Fruit fly (Drosophila melanogaster) whole organism, embryonic: ENCODE data around the gene CG33932.

Source experiments
- Aef1 ChIP-seq: fragments of 200-800 bp; sonication (Bioruptor generic); IDR thresholded peaks from 3 replicates; pipeline ENCODE4 v1.3.6; 2022; ENCODE audit warnings: missing biosample characterization, missing genetic modification characterization
- CG10267 ChIP-seq: fragments of 200-800 bp; sonication (Bioruptor generic); optimal IDR thresholded peaks from 2 replicates; lab custom pipeline; 2018; ENCODE audit warnings: missing biosample characterization, mild to moderate bottlenecking, missing genetic modification characterization, moderate library complexity
- CG15601 ChIP-seq: fragments of 200-800 bp; sonication (Bioruptor generic); optimal IDR thresholded peaks from 3 replicates; lab custom pipeline; 2019; ENCODE audit warnings: missing biosample characterization, mild to moderate bottlenecking, missing genetic modification characterization, moderate library complexity
- CG17186 ChIP-seq: fragments of 200-800 bp; sonication (Bioruptor generic); optimal IDR thresholded peaks from 3 replicates; lab custom pipeline; 2017; ENCODE audit warnings: missing biosample characterization, missing genetic modification reagents, missing genetic modification characterization
- CG17385 ChIP-seq: fragments of 200-800 bp; sonication (Bioruptor generic); optimal IDR thresholded peaks from 3 replicates; lab custom pipeline; 2018; ENCODE audit warnings: missing biosample characterization, mild to moderate bottlenecking, missing genetic modification characterization
- CG17802 ChIP-seq: fragments of 200-800 bp; sonication (Bioruptor generic); optimal IDR thresholded peaks from 2 replicates; lab custom pipeline; 2018; ENCODE audit warnings: missing biosample characterization, mild to moderate bottlenecking, missing genetic modification characterization, moderate library complexity
- CG1832 ChIP-seq: fragments of 200-800 bp; sonication (Bioruptor generic); optimal IDR thresholded peaks from 2 replicates; lab custom pipeline; 2017; ENCODE audit warnings: missing biosample characterization, mild to moderate bottlenecking, missing genetic modification characterization, inconsistent platforms
- CG32532 ChIP-seq: fragments of 200-800 bp; sonication (Bioruptor generic); IDR thresholded peaks from 2 replicates; pipeline ENCODE4 v1.3.6; 2022; ENCODE audit warnings: missing biosample characterization, missing genetic modification characterization
- CG33557 ChIP-seq: fragments of 200-800 bp; sonication (Bioruptor generic); optimal IDR thresholded peaks from 2 replicates; lab custom pipeline; 2019; ENCODE audit warnings: missing biosample characterization, mild to moderate bottlenecking, missing genetic modification characterization, moderate library complexity
- CG34422 ChIP-seq: fragments of 200-800 bp; sonication (Bioruptor generic); IDR thresholded peaks from 3 replicates; pipeline ENCODE4 v1.3.6; 2022; ENCODE audit warnings: missing biosample characterization, missing genetic modification characterization
- CG3726 ChIP-seq: fragments of 200-800 bp; sonication (Bioruptor generic); IDR thresholded peaks from 3 replicates; pipeline ENCODE4, ENCODE4 v1.3.6; 2022; ENCODE audit warnings: missing biosample characterization, missing genetic modification characterization
- CG3838 ChIP-seq: fragments of 200-800 bp; sonication (Bioruptor generic); optimal IDR thresholded peaks from 3 replicates; lab custom pipeline; 2016; ENCODE audit warnings: missing biosample characterization, missing genetic modification characterization
- CG4854 ChIP-seq: fragments of 200-800 bp; sonication (Bioruptor generic); optimal IDR thresholded peaks from 2 replicates; lab custom pipeline; 2016; ENCODE audit warnings: missing biosample characterization, missing genetic modification characterization, inconsistent platforms
- CG6689 ChIP-seq: fragments of 200-800 bp; sonication (Bioruptor generic); IDR thresholded peaks from 2 replicates; pipeline ENCODE4 v1.3.6; 2022; ENCODE audit warnings: missing biosample characterization, missing genetic modification characterization
- CG6854 ChIP-seq: fragments of 200-800 bp; sonication (Bioruptor generic); optimal IDR thresholded peaks from 3 replicates; lab custom pipeline; 2017; ENCODE audit warnings: missing biosample characterization, mild to moderate bottlenecking, missing genetic modification characterization
- CG8478 ChIP-seq: fragments of >200 bp; optimal IDR thresholded peaks from 2 replicates; lab custom pipeline; 2018
- CG9215 ChIP-seq: fragments of 200-800 bp; sonication (Bioruptor generic); IDR thresholded peaks from 2 replicates; pipeline ENCODE4 v1.3.6; 2022; ENCODE audit warnings: missing biosample characterization, missing genetic modification characterization
- CG9609 ChIP-seq: fragments of 200-800 bp; sonication (Bioruptor generic); optimal IDR thresholded peaks from 3 replicates; lab custom pipeline; 2016; ENCODE audit warnings: missing biosample characterization, missing genetic modification characterization
- CG9876 ChIP-seq: fragments of 200-800 bp; sonication (Bioruptor generic); optimal IDR thresholded peaks from 2 replicates; lab custom pipeline; 2016; ENCODE audit warnings: missing biosample characterization, missing genetic modification characterization
- Camta ChIP-seq: fragments of 200-800 bp; sonication (Bioruptor generic); optimal IDR thresholded peaks from 2 replicates; lab custom pipeline; 2016; ENCODE audit warnings: missing biosample characterization, missing genetic modification characterization
- D19A ChIP-seq: fragments of 200-800 bp; optimal IDR thresholded peaks from 3 replicates; lab custom pipeline; 2019; ENCODE audit warnings: missing biosample characterization, mild to moderate bottlenecking, missing genetic modification characterization, moderate library complexity
- D19B ChIP-seq: fragments of 200-800 bp; sonication (Bioruptor generic); optimal IDR thresholded peaks from 2 replicates; lab custom pipeline; 2017; ENCODE audit warnings: missing biosample characterization, mild to moderate bottlenecking, missing genetic modification characterization
- Dip2 ChIP-seq: fragments of 200-800 bp; sonication (Bioruptor generic); IDR thresholded peaks from 2 replicates; pipeline ENCODE4 v1.3.6; 2022; ENCODE audit warnings: missing biosample characterization, missing genetic modification characterization
- Doc2 ChIP-seq: fragments of 200-800 bp; sonication (Bioruptor generic); IDR thresholded peaks from 2 replicates; pipeline ENCODE4 v1.3.6; 2022; ENCODE audit warnings: missing biosample characterization, missing genetic modification characterization
- Doc3 ChIP-seq: fragments of 200-800 bp; sonication (Bioruptor generic); IDR thresholded peaks from 3 replicates; pipeline ENCODE4 v1.3.6; 2022; ENCODE audit warnings: missing biosample characterization, missing genetic modification characterization; ENCODE audit not compliant: partially characterized antibody
- Hr39 ChIP-seq: fragments of >200 bp; optimal IDR thresholded peaks from 2 replicates; lab custom pipeline; 2017
- Lim3 ChIP-seq: fragments of 200-800 bp; sonication (Bioruptor generic); IDR thresholded peaks from 2 replicates; pipeline ENCODE4 v1.3.6; 2022; ENCODE audit warnings: missing biosample characterization, missing genetic modification characterization
- Mes4 ChIP-seq: fragments of 200-800 bp; sonication (Bioruptor generic); optimal IDR thresholded peaks from 2 replicates; lab custom pipeline; 2016; ENCODE audit warnings: missing biosample characterization, missing genetic modification characterization
- Nf-YC ChIP-seq: fragments of 200-800 bp; optimal IDR thresholded peaks from 3 replicates; lab custom pipeline; 2019; ENCODE audit warnings: missing biosample characterization, mild to moderate bottlenecking, missing genetic modification characterization, moderate library complexity
- Opbp ChIP-seq: fragments of 200-800 bp; sonication (Bioruptor generic); IDR thresholded peaks from 3 replicates; pipeline ENCODE4 v1.3.6; 2022; ENCODE audit warnings: missing biosample characterization, missing genetic modification characterization; ENCODE audit not compliant: partially characterized antibody
- Sin3A ChIP-seq: fragments of >200 bp; optimal IDR thresholded peaks from 2 replicates; lab custom pipeline; 2018
- bab2 ChIP-seq: fragments of 200-800 bp; sonication (Bioruptor generic); optimal IDR thresholded peaks from 2 replicates; lab custom pipeline; 2016; ENCODE audit warnings: missing biosample characterization, missing genetic modification characterization
- bsh ChIP-seq, 2 experiments: fragments of 200-800 bp; sonication (Bioruptor generic); optimal IDR thresholded peaks; 2 replicates each; lab custom pipeline; 2017 to 2018; ENCODE audit warnings: mild to moderate bottlenecking in 2 of 2, missing biosample characterization in 2 of 2, missing genetic modification characterization in 2 of 2, moderate library complexity in 1 of 2
- chn ChIP-seq: fragments of 200-800 bp; sonication (Bioruptor generic); optimal IDR thresholded peaks from 2 replicates; lab custom pipeline; 2016; ENCODE audit warnings: missing biosample characterization, missing genetic modification characterization
- dmrt99B ChIP-seq: fragments of 200-800 bp; sonication (Bioruptor generic); optimal IDR thresholded peaks from 2 replicates; lab custom pipeline; 2018; ENCODE audit warnings: missing biosample characterization, mild to moderate bottlenecking, missing genetic modification characterization, moderate library complexity
- fd96Cb ChIP-seq: fragments of 200-800 bp; sonication (Bioruptor generic); optimal IDR thresholded peaks from 2 replicates; lab custom pipeline; 2018; ENCODE audit warnings: missing biosample characterization, mild to moderate bottlenecking, missing genetic modification characterization, moderate library complexity
- gt ChIP-seq: fragments of 200-800 bp; sonication (Bioruptor generic); IDR thresholded peaks from 2 replicates; pipeline ENCODE4 v1.3.6; 2022; ENCODE audit warnings: missing biosample characterization, missing genetic modification characterization
- ham ChIP-seq: fragments of 200-800 bp; sonication (Bioruptor generic); IDR thresholded peaks from 2 replicates; pipeline ENCODE4 v1.3.6; 2022; ENCODE audit warnings: missing biosample characterization, missing genetic modification characterization
- hb ChIP-seq: fragments of 200-800 bp; sonication (Bioruptor generic); IDR thresholded peaks from 3 replicates; pipeline ENCODE4 v1.3.6; 2022; ENCODE audit warnings: missing biosample characterization, missing genetic modification characterization; ENCODE audit not compliant: partially characterized antibody
- luna ChIP-seq: fragments of 200-800 bp; sonication (Bioruptor generic); optimal IDR thresholded peaks from 2 replicates; lab custom pipeline; 2016; ENCODE audit warnings: missing biosample characterization, missing genetic modification characterization
- nmo ChIP-seq: fragments of 200-800 bp; sonication (Bioruptor generic); optimal IDR thresholded peaks from 2 replicates; lab custom pipeline; 2018; ENCODE audit warnings: missing biosample characterization, mild to moderate bottlenecking, missing genetic modification characterization, moderate library complexity
- otp ChIP-seq: fragments of 200-800 bp; sonication (Bioruptor generic); IDR thresholded peaks from 3 replicates; pipeline ENCODE4, ENCODE4 v1.3.6; 2022; ENCODE audit warnings: missing biosample characterization, missing genetic modification characterization
- pzg ChIP-seq: fragments of 200-800 bp; sonication (Bioruptor generic); optimal IDR thresholded peaks from 3 replicates; lab custom pipeline; 2018; ENCODE audit warnings: missing biosample characterization, mild to moderate bottlenecking, missing genetic modification characterization, moderate library complexity
- schlank ChIP-seq: fragments of 200-800 bp; sonication (Bioruptor generic); optimal IDR thresholded peaks from 2 replicates; lab custom pipeline; 2018; ENCODE audit warnings: missing biosample characterization, mild to moderate bottlenecking, missing genetic modification characterization
- so ChIP-seq: fragments of 200-800 bp; sonication (Bioruptor generic); IDR thresholded peaks from 3 replicates; pipeline ENCODE4 v1.3.6; 2022; ENCODE audit warnings: missing biosample characterization, missing genetic modification characterization
- stc ChIP-seq: fragments of 200-800 bp; sonication (Bioruptor generic); IDR thresholded peaks from 2 replicates; pipeline ENCODE4 v1.3.6; 2022; ENCODE audit warnings: missing biosample characterization, missing genetic modification characterization
- tio ChIP-seq: fragments of 200-800 bp; sonication (Bioruptor generic); optimal IDR thresholded peaks from 2 replicates; lab custom pipeline; 2017; ENCODE audit warnings: missing biosample characterization, missing genetic modification characterization, inconsistent platforms
- ttk ChIP-seq: fragments of 200-800 bp; sonication (Bioruptor generic); IDR thresholded peaks from 2 replicates; pipeline ENCODE4 v2.1.2; 2022; ENCODE audit warnings: missing biosample characterization, missing genetic modification characterization
- unpg ChIP-seq: fragments of 200-800 bp; sonication (Bioruptor generic); optimal IDR thresholded peaks from 3 replicates; lab custom pipeline; 2018; ENCODE audit warnings: missing biosample characterization, mild to moderate bottlenecking, missing genetic modification characterization, moderate library complexity
- vfl ChIP-seq: fragments of 200-800 bp; sonication (Bioruptor generic); optimal IDR thresholded peaks from 2 replicates; lab custom pipeline; 2016; ENCODE audit warnings: missing biosample characterization, missing genetic modification characterization
- zen2 ChIP-seq: fragments of 200-800 bp; sonication (Bioruptor generic); IDR thresholded peaks from 3 replicates; pipeline ENCODE4 v1.3.6; 2022; ENCODE audit warnings: missing biosample characterization, missing genetic modification characterization; ENCODE audit not compliant: partially characterized antibody
- zf30C ChIP-seq: fragments of 200-800 bp; sonication (Bioruptor generic); optimal IDR thresholded peaks from 3 replicates; lab custom pipeline; 2018; ENCODE audit warnings: missing biosample characterization, mild to moderate bottlenecking, missing genetic modification characterization

CG33932 gene

DNA sequence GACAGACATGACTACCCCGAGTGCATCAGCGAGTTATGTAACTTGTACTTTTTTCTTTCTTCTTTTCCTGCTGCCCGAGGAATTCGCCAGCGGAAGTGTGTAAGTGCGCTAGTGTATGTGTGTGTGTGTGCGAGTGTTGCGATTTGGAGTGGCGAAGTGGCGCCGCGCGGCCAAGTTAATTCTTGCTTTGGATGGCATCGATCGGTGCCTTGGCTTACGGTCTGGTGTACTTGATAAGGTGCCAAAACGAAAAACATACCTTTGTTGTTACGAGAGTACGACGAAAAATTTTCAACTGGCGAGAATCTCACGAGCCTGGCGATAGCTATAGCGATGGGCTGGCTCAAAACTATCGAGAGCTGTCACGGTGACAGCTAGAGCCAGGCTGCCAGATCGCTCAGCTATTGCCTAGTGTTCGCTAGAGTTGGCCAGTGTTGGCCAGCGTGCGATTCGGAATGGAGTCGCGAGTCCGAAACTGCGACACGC is at the start of gene CG33932, which contains the start of the genes CG18809, COX6B and Rpp20 (continued):
- TF ChIP-seq tio (no peak), CG34422 (GFP tag; lab: Robert Waterston, UW) (peak; percentile 80), Opbp (GFP tag; lab: Robert Waterston, UW) (peak; percentile 98), Dip2 (GFP tag; lab: Robert Waterston, UW) (no peak), CG32532 (GFP tag; lab: Robert Waterston, UW) (peak; percentile 73), CG9215 (GFP tag; lab: Robert Waterston, UW) (0 out of 2 replicates have a peak, but pooled peaks have one; percentile 26), so (no peak), vfl (GFP tag; lab: Kevin White, UChicago) (peak; percentile 85), CG15601 (tag; lab: Kevin White, UChicago) (peak; percentile 57), gt (GFP tag; lab: Robert Waterston, UW) (no peak), CG10267 (peak; percentile 95), Hr39 (lab: Kevin White, UChicago) (no peak), schlank (tag; lab: Kevin White, UChicago) (peak; percentile 51), Lim3 (GFP tag; lab: Robert Waterston, UW) (no peak), CG4854 (GFP tag; lab: Kevin White, UChicago) (no peak), CG6854 (no peak), ttk (GFP tag; lab: Robert Waterston, UW) (peak; percentile 11; the same call in 1 of the 2 replicates), Camta (GFP tag; lab: Kevin White, UChicago) (peak; percentile 44), CG17385 (peak; percentile 42), CG33557 (GFP tag; lab: Kevin White, UChicago) (no peak), zen2 (GFP tag; lab: Robert Waterston, UW) (peak; percentile 90), CG6689 (GFP tag; lab: Robert Waterston, UW) (peak; percentile 20; the same call in 1 of the 2 replicates), CG9609 (GFP tag; lab: Kevin White, UChicago) (peak; percentile 80), nmo (GFP tag; lab: Kevin White, UChicago) (peak; percentile 71), otp (GFP tag; lab: Robert Waterston, UW) (no peak), CG9876 (GFP tag; lab: Kevin White, UChicago) (peak; percentile 75), Sin3A (peak; percentile 63), Mes4 (GFP tag; lab: Kevin White, UChicago) (peak; percentile 34), chn (peak; percentile 39), Doc2 (GFP tag; lab: Robert Waterston, UW) (no peak), dmrt99B (tag; lab: Kevin White, UChicago) (no peak), Nf-YC (tag; lab: Kevin White, UChicago) (peak; percentile 44), D19B (no peak), fd96Cb (tag; lab: Kevin White, UChicago) (no peak), hb (GFP tag; lab: Robert Waterston, UW) (peak; percentile 92), Aef1 (GFP tag; lab: Robert Waterston, UW) (no peak), bab2 (peak; percentile 66), CG1832 (no peak), D19A (tag; lab: Kevin White, UChicago) (no peak), stc (GFP tag; lab: Robert Waterston, UW) (no peak), CG17802 (tag; lab: Kevin White, UChicago) (peak; percentile 7), CG3838 (GFP tag; lab: Kevin White, UChicago) (no peak), ham (no peak), pzg (GFP tag; lab: Kevin White, UChicago) (peak; percentile 99), CG17186 (GFP tag; lab: Kevin White, UChicago) (peak; percentile 70), unpg (GFP tag; lab: Kevin White, UChicago) (peak; percentile 31), Doc3 (GFP tag; lab: Robert Waterston, UW) (peak; percentile 74), zf30C (GFP tag; lab: Kevin White, UChicago) (no peak), CG8478 (no peak), bsh (GFP tag; optimal IDR thresholded peaks at IDR 0.05; lab: Kevin White, UChicago) (peak in 1 of 2 experiments; percentile 23), CG3726 (GFP tag; lab: Robert Waterston, UW) (no peak), luna (GFP tag; lab: Kevin White, UChicago) (peak; percentile 56)
